Worm (Caenorhabditis elegans): ENCODE measurements around the gene cyp-33C6.

The cyp-33C6 gene

DNA sequence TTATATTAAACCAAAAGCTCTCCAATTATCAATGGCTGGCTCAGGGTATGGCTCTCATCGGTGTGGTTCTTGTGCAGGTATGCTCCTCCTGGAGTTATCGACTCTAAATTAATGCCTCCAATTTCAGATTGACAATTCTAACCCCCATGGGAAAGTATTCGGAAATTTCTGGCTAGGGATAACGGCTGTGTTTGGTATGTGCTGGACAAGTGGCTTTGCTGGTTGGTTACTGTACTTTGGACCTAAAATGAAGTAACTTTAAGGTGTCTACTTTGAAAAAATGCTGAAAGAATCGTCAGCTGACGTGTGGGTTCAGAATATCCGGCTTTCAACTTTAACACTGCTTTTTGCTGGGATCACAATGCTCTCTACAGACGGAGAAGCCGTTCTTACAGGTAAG, 32.3 kb downstream of the cyp-33C6 start:
- TF ChIP-seq mes-4 (tag; optimal IDR thresholded peaks at IDR 0.05) (no peak), ztf-18 (tag; optimal IDR thresholded peaks at IDR 0.05) (no peak), pha-4 (tag; optimal IDR thresholded peaks at IDR 0.05) (no peak), ets-4 (GFP tag; optimal IDR thresholded peaks at IDR 0.05) (no peak), F10E7.11 (tag; optimal IDR thresholded peaks at IDR 0.05) (no peak), hmg-20 (GFP tag; IDR thresholded peaks at IDR 0.05) (no peak), lir-1 (GFP tag; conservative IDR thresholded peaks at IDR 0.05) (no peak), let-526 (GFP tag; IDR thresholded peaks at IDR 0.05) (no peak), bed-2 (GFP tag; IDR thresholded peaks at IDR 0.05) (no peak), him-1 (tag; optimal IDR thresholded peaks at IDR 0.05) (no peak), F37B4.10 (GFP tag; IDR thresholded peaks at IDR 0.05) (no peak), F57C9.4 (tag; optimal IDR thresholded peaks at IDR 0.05) (no peak), F52B5.7 (tag; optimal IDR thresholded peaks at IDR 0.05) (no peak), atf-7 (tag; optimal IDR thresholded peaks at IDR 0.05) (no peak), F49E8.2 (tag; optimal IDR thresholded peaks at IDR 0.05; ENCODE audit: insufficient read depth) (no peak), ceh-91 (GFP tag; IDR thresholded peaks at IDR 0.05) (no peak), mcd-1 (GFP tag; IDR thresholded peaks at IDR 0.05) (no peak), cebp-2 (GFP tag; IDR thresholded peaks at IDR 0.05) (no peak)

DNA sequence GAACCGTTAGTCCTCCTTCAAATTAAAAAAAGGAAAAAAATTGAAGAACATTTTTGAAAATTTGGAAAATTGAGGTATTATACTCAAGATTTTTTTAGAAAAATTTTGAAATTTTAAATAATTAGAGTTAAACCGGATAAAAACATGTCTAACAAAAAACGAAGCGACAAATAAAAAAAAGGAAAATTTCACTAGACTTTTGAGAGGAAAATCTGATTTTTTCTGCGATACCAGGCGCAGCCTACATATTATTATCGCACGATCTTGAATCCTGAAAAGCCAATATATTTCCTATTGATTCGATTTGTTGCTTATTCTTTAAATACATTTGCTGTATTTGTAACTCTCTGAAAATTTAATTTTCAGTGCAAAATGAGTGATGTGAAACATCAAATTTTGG, 33.9 kb downstream of the cyp-33C6 start, which contains the start of gene nstp-8:
Gene nstp-8 (plus strand): TSS at position 301 of the 400 bp plus-strand sequence.
- TF ChIP-seq K11D2.4 (GFP tag; IDR thresholded peaks at IDR 0.05) (no peak), ztf-28 (GFP tag; IDR thresholded peaks at IDR 0.05) (no peak), Y53G8AR.9 (GFP tag; conservative IDR thresholded peaks at IDR 0.05) (no peak), ZK185.1 (tag; optimal IDR thresholded peaks at IDR 0.05; ENCODE audit: poor library complexity, severe bottlenecking) (no peak), snpc-1.3 (tag; optimal IDR thresholded peaks at IDR 0.05; ENCODE audit: insufficient read depth) (no peak)

DNA sequence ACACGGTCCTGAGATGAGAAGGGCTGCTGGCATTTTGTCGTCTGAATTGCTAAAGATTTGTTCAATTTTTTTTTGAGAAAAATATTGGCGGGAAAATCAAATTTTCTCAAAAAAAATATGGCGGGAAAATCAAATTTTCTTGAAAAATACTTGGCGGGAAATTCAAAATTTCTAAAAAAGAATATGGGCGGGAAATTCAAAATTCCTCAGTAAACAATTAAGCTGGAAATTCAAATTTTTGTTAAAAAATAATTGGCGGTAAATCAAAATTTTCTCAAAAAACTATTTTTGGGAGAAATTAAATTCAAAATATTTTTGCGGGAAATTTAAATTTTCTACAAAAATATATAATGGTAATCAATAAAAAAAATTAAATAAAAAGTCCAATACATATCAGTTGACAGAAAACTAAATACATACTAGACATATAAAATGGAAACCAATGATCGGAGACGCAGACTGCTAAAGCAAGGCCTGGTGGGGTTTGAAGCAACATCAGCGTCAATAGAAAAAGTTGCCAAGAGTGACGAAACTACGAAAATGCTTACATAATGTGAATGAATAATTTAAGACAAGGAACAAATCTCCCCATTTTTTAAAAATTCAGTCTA, 34.7 kb downstream of the cyp-33C6 start, which contains the start of gene nhr-184:
Gene nhr-184 (minus strand): TSS at position 51 of the 611 bp plus-strand sequence.
- no peak for TF ChIP-seq F10E7.11 (tag; optimal IDR thresholded peaks at IDR 0.05)
- peak; percentile 8 for TF ChIP-seq attf-5 (GFP tag; optimal IDR thresholded peaks at IDR 0.05)
- no peak for TF ChIP-seq lsl-1 (GFP tag; optimal IDR thresholded peaks at IDR 0.05)
- TF ChIP-seq ceh-91 (GFP tag; IDR thresholded peaks at IDR 0.05), result no peak
- no peak for TF ChIP-seq cebp-1 (GFP tag; IDR thresholded peaks at IDR 0.05)
- TF ChIP-seq cebp-1 (tag; optimal IDR thresholded peaks at IDR 0.05), result peak; percentile 52
- peak; percentile 7 for TF ChIP-seq nhr-80 (tag; optimal IDR thresholded peaks at IDR 0.05)
- TF ChIP-seq hmg-1.2 (GFP tag; IDR thresholded peaks at IDR 0.05), result peak; percentile 36; the same call in 1 of the 2 replicates

DNA sequence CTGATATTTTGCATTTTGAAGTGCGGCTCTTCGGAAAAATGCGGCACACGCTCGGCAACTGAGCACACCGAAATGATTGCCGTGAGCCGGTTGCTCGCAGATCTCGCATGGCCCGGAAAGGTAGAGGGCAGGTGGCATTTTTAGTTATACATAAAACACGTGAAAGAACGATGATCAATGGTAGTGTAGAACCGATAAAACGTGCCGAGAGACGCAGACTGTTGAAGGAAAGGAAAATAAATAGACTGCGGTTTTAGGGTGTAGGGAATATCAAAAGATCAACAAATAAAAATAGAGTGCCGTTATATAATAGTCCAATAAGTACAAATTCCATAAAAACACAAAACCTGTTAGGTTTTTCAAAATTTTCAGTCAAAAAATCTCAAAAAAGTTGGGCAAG, 37.3 kb downstream of the cyp-33C6 start, which contains the start of gene nhr-133:
Gene nhr-133 (minus strand): TSS at position 183 of the 400 bp plus-strand sequence.
- TF ChIP-seq hsf-1 (GFP tag; IDR thresholded peaks at IDR 0.05), result no peak
- no peak for TF ChIP-seq egrh-3 (GFP tag; IDR thresholded peaks at IDR 0.05)
- no peak for TF ChIP-seq sdz-38 (tag; optimal IDR thresholded peaks at IDR 0.05)
- TF ChIP-seq unc-62 (GFP tag; optimal IDR thresholded peaks at IDR 0.05), result no peak
- TF ChIP-seq nhr-120 (GFP tag; IDR thresholded peaks at IDR 0.05), result no peak
- TF ChIP-seq nhr-27 (tag; optimal IDR thresholded peaks at IDR 0.05), result no peak
- TF ChIP-seq F23B12.7 (tag; optimal IDR thresholded peaks at IDR 0.05; ENCODE audit: insufficient read depth), result no peak
- TF ChIP-seq repo-1 (tag; optimal IDR thresholded peaks at IDR 0.05), result no peak
- TF ChIP-seq die-1 (tag; optimal IDR thresholded peaks at IDR 0.05), result no peak
- TF ChIP-seq hmg-1.2 (GFP tag; IDR thresholded peaks at IDR 0.05), result peak; percentile 43; the same call in 1 of the 2 replicates
- TF ChIP-seq zfh-2 (GFP tag; conservative IDR thresholded peaks at IDR 0.05), result peak; percentile 47; the same call in 1 of the 2 replicates
- TF ChIP-seq B0261.1 (tag; optimal IDR thresholded peaks at IDR 0.05), result no peak
- no peak for TF ChIP-seq sptf-2 (GFP tag; optimal IDR thresholded peaks at IDR 0.05)
- no peak for TF ChIP-seq lsl-1 (GFP tag; optimal IDR thresholded peaks at IDR 0.05)
- TF ChIP-seq nhr-80 (tag; optimal IDR thresholded peaks at IDR 0.05), result peak; percentile 16
